Fruit fly (Drosophila melanogaster) whole organism, embryonic: ENCODE measurements around the gene CG32074.

Experiments used
- Atf6 ChIP-seq: fragments of 200-800 bp; sonication (Bioruptor generic); IDR thresholded peaks from 2 replicates; pipeline ENCODE4 v1.3.6; 2022; ENCODE audit warnings: missing biosample characterization, missing genetic modification characterization
- Bdp1 ChIP-seq: fragments of 200-800 bp; sonication (Bioruptor generic); optimal IDR thresholded peaks from 3 replicates; lab custom pipeline; 2016; ENCODE audit warnings: missing biosample characterization, missing genetic modification characterization
- CG11456 ChIP-seq: fragments of 200-800 bp; sonication (Bioruptor generic); IDR thresholded peaks from 3 replicates; pipeline ENCODE4 v1.3.6; 2022; ENCODE audit warnings: missing biosample characterization, missing genetic modification characterization
- CG13123 ChIP-seq: fragments of 200-800 bp; sonication (Bioruptor generic); optimal IDR thresholded peaks from 2 replicates; lab custom pipeline; 2016; ENCODE audit warnings: missing biosample characterization, missing genetic modification characterization
- CG13287 ChIP-seq: fragments of 200-800 bp; sonication (Bioruptor generic); IDR thresholded peaks from 2 replicates; pipeline ENCODE4 v1.3.6; 2022; ENCODE audit warnings: missing biosample characterization, missing genetic modification characterization; ENCODE audit not compliant: partially characterized antibody
- CG14710 ChIP-seq: fragments of 200-800 bp; sonication (Bioruptor generic); optimal IDR thresholded peaks from 3 replicates; lab custom pipeline; 2019; ENCODE audit warnings: missing biosample characterization, mild to moderate bottlenecking, missing genetic modification characterization, moderate library complexity
- CG1529 ChIP-seq: fragments of 200-800 bp; sonication (Bioruptor generic); optimal IDR thresholded peaks from 3 replicates; lab custom pipeline; 2018; ENCODE audit warnings: missing biosample characterization, missing genetic modification characterization
- CG15696 ChIP-seq: fragments of 200-800 bp; sonication (Bioruptor generic); optimal IDR thresholded peaks from 2 replicates; lab custom pipeline; 2019; ENCODE audit warnings: missing biosample characterization, mild to moderate bottlenecking, missing genetic modification characterization, moderate library complexity
- CG17186 ChIP-seq: fragments of 200-800 bp; sonication (Bioruptor generic); optimal IDR thresholded peaks from 3 replicates; lab custom pipeline; 2017; ENCODE audit warnings: missing biosample characterization, missing genetic modification reagents, missing genetic modification characterization
- CG17361 ChIP-seq: fragments of 200-800 bp; sonication (Bioruptor generic); IDR thresholded peaks from 3 replicates; pipeline ENCODE4 v1.3.6; 2022; ENCODE audit warnings: missing biosample characterization, missing genetic modification characterization
- CG18262 ChIP-seq: fragments of 200-800 bp; optimal IDR thresholded peaks from 3 replicates; lab custom pipeline; 2019; ENCODE audit warnings: missing biosample characterization, mild to moderate bottlenecking, missing genetic modification characterization, moderate library complexity
- CG2678 ChIP-seq: fragments of 200-800 bp; sonication (Bioruptor generic); optimal IDR thresholded peaks from 3 replicates; lab custom pipeline; 2019; ENCODE audit warnings: missing biosample characterization, mild to moderate bottlenecking, missing genetic modification characterization, moderate library complexity
- CG2889 ChIP-seq: fragments of 200-800 bp; sonication (Bioruptor generic); IDR thresholded peaks from 3 replicates; pipeline ENCODE4 v1.3.6; 2022; ENCODE audit warnings: missing biosample characterization, missing genetic modification characterization
- CG31388 ChIP-seq: fragments of 200-800 bp; sonication (Bioruptor generic); optimal IDR thresholded peaks from 2 replicates; lab custom pipeline; 2016; ENCODE audit warnings: missing biosample characterization, missing genetic modification characterization
- CG32772 ChIP-seq: fragments of 200-800 bp; sonication (Bioruptor generic); IDR thresholded peaks from 2 replicates; pipeline ENCODE4 v1.3.6; 2022; ENCODE audit warnings: missing biosample characterization, missing genetic modification characterization
- CG33213 ChIP-seq: fragments of 200-800 bp; sonication (Bioruptor generic); optimal IDR thresholded peaks from 3 replicates; lab custom pipeline; 2016; ENCODE audit warnings: missing biosample characterization, missing genetic modification characterization
- CG4424 ChIP-seq: fragments of 200-800 bp; sonication (Bioruptor generic); optimal IDR thresholded peaks from 3 replicates; lab custom pipeline; 2016; ENCODE audit warnings: missing biosample characterization, missing genetic modification characterization
- CG8359 ChIP-seq: fragments of 200-800 bp; sonication (Bioruptor generic); optimal IDR thresholded peaks from 2 replicates; lab custom pipeline; 2017; ENCODE audit warnings: missing biosample characterization, mild to moderate bottlenecking, missing genetic modification characterization, borderline replicate concordance
- CG9609 ChIP-seq: fragments of 200-800 bp; sonication (Bioruptor generic); optimal IDR thresholded peaks from 3 replicates; lab custom pipeline; 2016; ENCODE audit warnings: missing biosample characterization, missing genetic modification characterization
- Camta ChIP-seq: fragments of 200-800 bp; sonication (Bioruptor generic); optimal IDR thresholded peaks from 2 replicates; lab custom pipeline; 2016; ENCODE audit warnings: missing biosample characterization, missing genetic modification characterization
- Chrac-16 ChIP-seq: fragments of 200-800 bp; sonication (Bioruptor generic); optimal IDR thresholded peaks from 3 replicates; lab custom pipeline; 2016; ENCODE audit warnings: missing biosample characterization, missing genetic modification characterization
- Dip3 ChIP-seq: fragments of 200-800 bp; sonication (Bioruptor generic); optimal IDR thresholded peaks from 3 replicates; lab custom pipeline; 2016; ENCODE audit warnings: missing biosample characterization, missing genetic modification characterization
- Doc2 ChIP-seq: fragments of 200-800 bp; sonication (Bioruptor generic); IDR thresholded peaks from 2 replicates; pipeline ENCODE4 v1.3.6; 2022; ENCODE audit warnings: missing biosample characterization, missing genetic modification characterization
- Dref ChIP-seq: fragments of 200-800 bp; sonication (Bioruptor generic); IDR thresholded peaks from 2 replicates; pipeline ENCODE4 v1.3.6; 2022; ENCODE audit warnings: missing biosample characterization, missing genetic modification characterization
- Elba2 ChIP-seq: fragments of 200-800 bp; sonication (Bioruptor generic); optimal IDR thresholded peaks from 3 replicates; lab custom pipeline; 2016; ENCODE audit warnings: missing biosample characterization, missing genetic modification characterization
- Hey ChIP-seq: fragments of 200-800 bp; sonication (Bioruptor generic); optimal IDR thresholded peaks from 3 replicates; lab custom pipeline; 2018; ENCODE audit warnings: missing biosample characterization, mild to moderate bottlenecking, missing genetic modification characterization
- MESR4 ChIP-seq: fragments of 200-800 bp; sonication (Bioruptor generic); optimal IDR thresholded peaks from 2 replicates; lab custom pipeline; 2018; ENCODE audit warnings: missing biosample characterization, mild to moderate bottlenecking, missing genetic modification characterization, moderate library complexity
- Mad ChIP-seq: fragments of 200-800 bp; sonication (Bioruptor generic); optimal IDR thresholded peaks from 2 replicates; lab custom pipeline; 2016; ENCODE audit warnings: missing biosample characterization, missing genetic modification characterization
- Max ChIP-seq: fragments of 200-800 bp; sonication (Bioruptor generic); optimal IDR thresholded peaks from 2 replicates; lab custom pipeline; 2016; ENCODE audit warnings: missing biosample characterization, mild to moderate bottlenecking, missing genetic modification characterization
- Med ChIP-seq: fragments of 200-800 bp; sonication (Bioruptor generic); peaks from one replicate; lab custom pipeline; 2016; ENCODE audit warnings: missing biosample characterization, missing genetic modification characterization, mild to moderate bottlenecking, inconsistent platforms, moderate library complexity
- Rx ChIP-seq: fragments of 200-800 bp; sonication (Bioruptor generic); IDR thresholded peaks from 2 replicates; pipeline ENCODE4 v1.3.6; 2022; ENCODE audit warnings: missing biosample characterization, missing genetic modification characterization
- Sin3A ChIP-seq: fragments of >200 bp; optimal IDR thresholded peaks from 2 replicates; lab custom pipeline; 2018
- Vsx1 ChIP-seq: fragments of 200-800 bp; sonication (Bioruptor generic); optimal IDR thresholded peaks from 2 replicates; lab custom pipeline; 2017; ENCODE audit warnings: missing biosample characterization, mild to moderate bottlenecking, missing genetic modification characterization, missing genetic modification reagents
- bcd ChIP-seq: fragments of 200-800 bp; sonication (Bioruptor generic); optimal IDR thresholded peaks from 2 replicates; lab custom pipeline; 2017; ENCODE audit warnings: missing biosample characterization, mild to moderate bottlenecking, missing genetic modification characterization
- cwo ChIP-seq: fragments of 200-800 bp; sonication (Bioruptor generic); optimal IDR thresholded peaks from 3 replicates; lab custom pipeline; 2017; ENCODE audit warnings: missing biosample characterization, missing genetic modification characterization, mild to moderate bottlenecking, moderate library complexity, missing genetic modification reagents
- danr ChIP-seq: fragments of 200-800 bp; sonication (Bioruptor generic); IDR thresholded peaks from 2 replicates; pipeline ENCODE4 v1.3.6; 2022; ENCODE audit warnings: missing biosample characterization, missing genetic modification characterization
- dpn ChIP-seq, 2 experiments: fragments of 200-800 bp; sonication (Bioruptor generic); optimal IDR thresholded peaks; 3 replicates each; lab custom pipeline; 2016; ENCODE audit warnings: missing biosample characterization in 2 of 2, missing genetic modification characterization in 2 of 2
- ewg ChIP-seq: fragments of 200-800 bp; sonication (Bioruptor generic); optimal IDR thresholded peaks from 3 replicates; lab custom pipeline; 2017; ENCODE audit warnings: mild to moderate bottlenecking, missing biosample characterization, missing genetic modification reagents, missing genetic modification characterization
- fu2 ChIP-seq: fragments of 200-800 bp; sonication (Bioruptor generic); optimal IDR thresholded peaks from 2 replicates; lab custom pipeline; 2016; ENCODE audit warnings: missing biosample characterization, missing genetic modification characterization
- grau ChIP-seq: fragments of 200-800 bp; optimal IDR thresholded peaks from 3 replicates; lab custom pipeline; 2019; ENCODE audit warnings: missing biosample characterization, mild to moderate bottlenecking, missing genetic modification characterization, moderate library complexity
- gt ChIP-seq: fragments of 200-800 bp; sonication (Bioruptor generic); IDR thresholded peaks from 2 replicates; pipeline ENCODE4 v1.3.6; 2022; ENCODE audit warnings: missing biosample characterization, missing genetic modification characterization
- lmd ChIP-seq: fragments of 200-800 bp; sonication (Bioruptor generic); IDR thresholded peaks from 2 replicates; pipeline ENCODE4 v1.3.6; 2022; ENCODE audit warnings: missing biosample characterization, missing genetic modification characterization
- lola ChIP-seq, 3 experiments: fragments of >200 bp in 2 of 3; fragments of 200-800 bp in 1 of 3; sonication (Bioruptor generic) in 1 of 3; optimal IDR thresholded peaks; 2 replicates each; lab custom pipeline; 2017 to 2019; ENCODE audit warnings: missing biosample characterization in 3 of 3, missing genetic modification characterization in 3 of 3, mild to moderate bottlenecking in 1 of 3, moderate library complexity in 1 of 3
- scrt ChIP-seq: fragments of 200-800 bp; sonication (Bioruptor generic); optimal IDR thresholded peaks from 2 replicates; lab custom pipeline; 2018; ENCODE audit warnings: missing biosample characterization, mild to moderate bottlenecking, missing genetic modification characterization, moderate library complexity
- sens-2 ChIP-seq: fragments of 200-800 bp; sonication (Bioruptor generic); IDR thresholded peaks from 2 replicates; pipeline ENCODE4 v1.3.6; 2022; ENCODE audit warnings: missing biosample characterization, missing genetic modification characterization
- slbo ChIP-seq: fragments of 200-800 bp; sonication (Bioruptor generic); IDR thresholded peaks from 2 replicates; pipeline ENCODE4 v1.3.6; 2022; ENCODE audit warnings: missing biosample characterization, missing genetic modification characterization
- toy ChIP-seq: fragments of 200-800 bp; sonication (Bioruptor generic); IDR thresholded peaks from 2 replicates; pipeline ENCODE4 v1.3.6; 2022; ENCODE audit warnings: missing biosample characterization, missing genetic modification characterization
- trem ChIP-seq: fragments of 200-800 bp; optimal IDR thresholded peaks from 3 replicates; lab custom pipeline; 2019; ENCODE audit warnings: missing biosample characterization, mild to moderate bottlenecking, missing genetic modification characterization, moderate library complexity
- unpg ChIP-seq: fragments of 200-800 bp; sonication (Bioruptor generic); optimal IDR thresholded peaks from 3 replicates; lab custom pipeline; 2018; ENCODE audit warnings: missing biosample characterization, mild to moderate bottlenecking, missing genetic modification characterization, moderate library complexity
- wor ChIP-seq: fragments of 200-800 bp; sonication (Bioruptor generic); IDR thresholded peaks from 2 replicates; pipeline ENCODE4 v1.3.6; 2022; ENCODE audit warnings: missing biosample characterization, missing genetic modification characterization
- zfh2 ChIP-seq: fragments of 200-800 bp; sonication (Bioruptor generic); optimal IDR thresholded peaks from 2 replicates; lab custom pipeline; 2016; ENCODE audit warnings: missing biosample characterization, missing genetic modification characterization

Gene CG32074

DNA sequence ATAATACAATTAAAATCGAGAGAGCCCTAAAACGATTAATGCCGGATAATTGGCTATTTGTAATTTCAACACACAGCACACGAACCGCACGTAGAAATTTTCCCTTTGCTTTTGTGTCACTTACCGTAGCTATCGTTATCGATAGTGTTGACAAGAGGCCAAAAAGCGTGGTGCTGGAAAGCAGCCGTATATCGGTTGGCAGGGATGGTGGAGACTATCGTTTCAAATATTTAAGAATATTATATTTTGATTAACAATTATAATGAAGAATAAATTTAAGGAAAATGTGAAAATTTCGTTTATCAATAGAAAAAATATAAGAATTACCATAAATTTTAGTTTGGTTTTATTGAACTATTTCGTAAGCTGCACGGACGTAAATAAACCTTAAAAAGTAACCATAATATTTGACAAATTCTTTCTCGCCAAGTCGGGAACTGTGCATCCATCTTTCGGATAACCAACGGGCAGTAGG is 39.0 kb downstream of the CG32074 start, which contains the start of gene JIL-1 (continued):
- TF ChIP-seq CG17186 (GFP tag; lab: Kevin White, UChicago) = no peak
- TF ChIP-seq CG1529 (GFP tag; lab: Kevin White, UChicago) = peak; percentile 11
- peak; percentile 6 for TF ChIP-seq ewg (GFP tag; lab: Kevin White, UChicago)
- TF ChIP-seq CG15696 (tag; lab: Kevin White, UChicago) = peak; percentile 18
- TF ChIP-seq sens-2 (GFP tag; lab: Robert Waterston, UW) = no peak
- TF ChIP-seq CG18262 (tag; lab: Kevin White, UChicago) = peak; percentile 43
- peak; percentile 52 for TF ChIP-seq Rx (GFP tag; lab: Robert Waterston, UW)
- peak; percentile 88 for TF ChIP-seq CG13287 (GFP tag; lab: Robert Waterston, UW)
- peak; percentile 3 for TF ChIP-seq CG9609 (GFP tag; lab: Kevin White, UChicago)
- TF ChIP-seq Bdp1 = peak; percentile 15
- peak; percentile 76; the same call in 1 of the 2 replicates for TF ChIP-seq lmd (GFP tag; lab: Robert Waterston, UW)
- TF ChIP-seq fu2 (GFP tag; lab: Kevin White, UChicago) = peak; percentile 53
- TF ChIP-seq CG17361 (GFP tag; lab: Robert Waterston, UW) = peak; percentile 61
- TF ChIP-seq CG32772 (GFP tag; lab: Robert Waterston, UW) = peak; percentile 62
- TF ChIP-seq Dref (GFP tag; lab: Robert Waterston, UW) = peak; percentile 84
- peak; percentile 40 for TF ChIP-seq Elba2 (GFP tag; lab: Kevin White, UChicago)
- TF ChIP-seq gt (GFP tag; lab: Robert Waterston, UW) = no peak
- TF ChIP-seq Atf6 (GFP tag; lab: Robert Waterston, UW) = peak; percentile 67
- TF ChIP-seq lola (GFP tag; optimal IDR thresholded peaks at IDR 0.05; lab: Kevin White, UChicago) = peak in 1 of 3 experiments; percentile 30
- TF ChIP-seq Sin3A (lab: Kevin White, UChicago) = peak; percentile 47
- peak; percentile 44 for TF ChIP-seq CG4424
- peak; percentile 58 for TF ChIP-seq CG14710
- peak; percentile 63 for TF ChIP-seq CG2889 (GFP tag; lab: Robert Waterston, UW)
- TF ChIP-seq cwo (GFP tag; lab: Kevin White, UChicago) = peak; percentile 17
- TF ChIP-seq Mad = peak; percentile 63
- peak; percentile 58 for TF ChIP-seq CG33213 (GFP tag; lab: Kevin White, UChicago)
- no peak for TF ChIP-seq Doc2 (GFP tag; lab: Robert Waterston, UW)
- TF ChIP-seq wor = 0 out of 2 replicates have a peak, but pooled peaks have one; percentile 11
- peak; percentile 70 for TF ChIP-seq MESR4 (GFP tag; lab: Kevin White, UChicago)
- TF ChIP-seq zfh2 = peak; percentile 71
- peak; percentile 56 for TF ChIP-seq CG2678 (tag; lab: Kevin White, UChicago)
- peak; percentile 39 for TF ChIP-seq CG13123 (GFP tag; lab: Kevin White, UChicago)
- TF ChIP-seq trem (tag; lab: Kevin White, UChicago) = peak; percentile 8
- TF ChIP-seq CG11456 (GFP tag; lab: Robert Waterston, UW) = peak; percentile 84
- TF ChIP-seq CG31388 (GFP tag; lab: Kevin White, UChicago) = no peak
- peak; percentile 43; the same call in 1 of the 2 replicates for TF ChIP-seq toy (GFP tag; lab: Robert Waterston, UW)
- peak; percentile 58 to 60 for TF ChIP-seq dpn (GFP tag; optimal IDR thresholded peaks at IDR 0.05; lab: Kevin White, UChicago)
- peak; percentile 71 for TF ChIP-seq bcd
- TF ChIP-seq slbo = peak; percentile 93
- no peak for TF ChIP-seq CG8359 (GFP tag; lab: Kevin White, UChicago)
- peak; percentile 63 for TF ChIP-seq Chrac-16 (GFP tag; lab: Kevin White, UChicago)
- no peak for TF ChIP-seq danr (GFP tag; lab: Robert Waterston, UW)
- TF ChIP-seq Camta (GFP tag; lab: Kevin White, UChicago) = peak; percentile 37
- TF ChIP-seq Vsx1 (GFP tag; lab: Kevin White, UChicago) = peak; percentile 19
- TF ChIP-seq scrt (GFP tag; lab: Kevin White, UChicago) = no peak
- TF ChIP-seq Med = peak; percentile 95
- TF ChIP-seq Dip3 (GFP tag; lab: Kevin White, UChicago) = peak; percentile 48
- peak; percentile 67 for TF ChIP-seq Max (GFP tag; lab: Kevin White, UChicago)
- TF ChIP-seq Hey (tag; lab: Kevin White, UChicago) = no peak
- TF ChIP-seq grau (tag; lab: Kevin White, UChicago) = peak; percentile 66
- TF ChIP-seq unpg = peak; percentile 30
